Worm (Caenorhabditis elegans) whole organism, L1 larva: ENCODE results near the gene cyp-14A2.

ENCODE experiments used
- Y116A8C.19 ChIP-seq: sonication (generic microtip); optimal IDR thresholded peaks from 2 replicates; lab custom pipeline; 2016; ENCODE audit warnings: missing compliant biosample characterization, missing genetic modification characterization, borderline replicate concordance
- alr-1 ChIP-seq: fragments of 200-800 bp; sonication (Bioruptor generic); optimal IDR thresholded peaks from 2 replicates; lab custom pipeline; 2018; ENCODE audit warnings: borderline replicate concordance, mild to moderate bottlenecking, missing genetic modification characterization, missing compliant biosample characterization
- ceh-8 ChIP-seq: fragments of 200-800 bp; sonication (Bioruptor generic); optimal IDR thresholded peaks from 2 replicates; lab custom pipeline; 2018; ENCODE audit warnings: mild to moderate bottlenecking, missing genetic modification characterization, moderate library complexity, missing compliant biosample characterization
- ceh-82 ChIP-seq, 3 experiments: fragments of 150-350 bp in 1 of 3; sonication (generic microtip) in 2 of 3; optimal IDR thresholded peaks; 2 replicates each; lab custom pipeline; 2014 to 2017; ENCODE audit warnings: missing biosample characterization in 3 of 3, missing genetic modification characterization in 3 of 3
- ces-1 ChIP-seq: fragments of 150-350 bp; optimal IDR thresholded peaks from 2 replicates; lab custom pipeline; 2014; ENCODE audit warnings: missing biosample characterization, missing genetic modification reagents, missing genetic modification characterization
- efl-1 ChIP-seq, 4 experiments: fragments of 150-350 bp; optimal IDR thresholded peaks in 3 of 4; peaks in 1 of 4; 1 replicate in 1 of 4; 2 replicates in 3 of 4; lab custom pipeline; 2014; ENCODE audit warnings: missing biosample characterization in 2 of 4, missing genetic modification characterization in 2 of 4, missing genetic modification reagents in 2 of 4
- efl-3 ChIP-seq: fragments of 200-800 bp; sonication (Bioruptor generic); optimal IDR thresholded peaks from 2 replicates; lab custom pipeline; 2018; ENCODE audit warnings: mild to moderate bottlenecking, missing genetic modification characterization, missing compliant biosample characterization
- ets-5 ChIP-seq: fragments of 200-800 bp; sonication (Bioruptor generic); IDR thresholded peaks from 2 replicates; pipeline ENCODE4 v1.3.6; 2022; ENCODE audit warnings: missing genetic modification characterization, missing compliant biosample characterization
- fkh-4 ChIP-seq: sonication (generic microtip); optimal IDR thresholded peaks from 2 replicates; lab custom pipeline; 2016; ENCODE audit warnings: missing compliant biosample characterization, missing genetic modification characterization, borderline replicate concordance
- fkh-8 ChIP-seq: sonication (generic microtip); optimal IDR thresholded peaks from 2 replicates; lab custom pipeline; 2016; ENCODE audit warnings: mild to moderate bottlenecking, missing genetic modification characterization, missing compliant biosample characterization
- hpl-2 ChIP-seq: fragments of 150-350 bp; optimal IDR thresholded peaks from 2 replicates; lab custom pipeline; 2014; ENCODE audit warnings: missing biosample characterization, missing genetic modification reagents, missing genetic modification characterization
- lin-15B ChIP-seq: fragments of 150-350 bp; sonication (generic microtip); optimal IDR thresholded peaks from 3 replicates; lab custom pipeline; 2014; ENCODE audit warnings: missing biosample characterization, missing genetic modification characterization
- lin-35 ChIP-seq, 2 experiments: fragments of 150-350 bp; optimal IDR thresholded peaks; 2 replicates each; lab custom pipeline; 2014; ENCODE audit warnings: missing biosample characterization in 2 of 2, missing genetic modification characterization in 2 of 2, missing genetic modification reagents in 2 of 2
- lsy-2 ChIP-seq, 2 experiments: fragments of 150-350 bp; optimal IDR thresholded peaks; 2 replicates each; lab custom pipeline; 2014; ENCODE audit warnings: missing biosample characterization in 2 of 2, missing genetic modification characterization in 2 of 2
- mab-9 ChIP-seq: fragments of 200-800 bp; sonication (Bioruptor generic); IDR thresholded peaks from 2 replicates; pipeline ENCODE4 v1.3.6; 2022; ENCODE audit warnings: missing genetic modification reagents, missing genetic modification characterization, missing compliant biosample characterization
- mdl-1 ChIP-seq, 2 experiments: fragments of 150-350 bp; optimal IDR thresholded peaks; 2 replicates each; lab custom pipeline; 2014 to 2017; ENCODE audit warnings: missing biosample characterization in 2 of 2, missing genetic modification characterization in 2 of 2, inconsistent platforms in 1 of 2
- mef-2 ChIP-seq: fragments of 150-350 bp; optimal IDR thresholded peaks from 2 replicates; lab custom pipeline; 2014; ENCODE audit warnings: missing biosample characterization, missing genetic modification characterization
- mep-1 ChIP-seq: fragments of 150-350 bp; optimal IDR thresholded peaks from 2 replicates; lab custom pipeline; 2014; ENCODE audit warnings: missing biosample characterization, missing genetic modification characterization
- nhr-12 ChIP-seq: sonication (generic microtip); optimal IDR thresholded peaks from 2 replicates; lab custom pipeline; 2017; ENCODE audit warnings: missing biosample characterization, missing genetic modification characterization
- nhr-20 ChIP-seq: sonication (generic microtip); optimal IDR thresholded peaks from 2 replicates; lab custom pipeline; 2016; ENCODE audit warnings: mild to moderate bottlenecking, missing genetic modification characterization, missing compliant biosample characterization
- nhr-28 ChIP-seq: fragments of 150-350 bp; optimal IDR thresholded peaks from 2 replicates; lab custom pipeline; 2014; ENCODE audit warnings: missing biosample characterization, missing genetic modification characterization
- nhr-71 ChIP-seq: sonication (generic microtip); optimal IDR thresholded peaks from 2 replicates; lab custom pipeline; 2016; ENCODE audit warnings: mild to moderate bottlenecking, missing genetic modification characterization, moderate library complexity, missing compliant biosample characterization
- nhr-76 ChIP-seq: sonication (generic microtip); optimal IDR thresholded peaks from 2 replicates; lab custom pipeline; 2017; ENCODE audit warnings: missing biosample characterization, missing genetic modification characterization
- nhr-90 ChIP-seq: sonication (generic microtip); optimal IDR thresholded peaks from 2 replicates; lab custom pipeline; 2016; ENCODE audit warnings: mild to moderate bottlenecking, missing genetic modification characterization, missing compliant biosample characterization; ENCODE audit not compliant: poor library complexity
- pag-3 ChIP-seq: sonication (generic microtip); optimal IDR thresholded peaks from 2 replicates; lab custom pipeline; 2017; ENCODE audit warnings: missing genetic modification characterization, mild to moderate bottlenecking, missing compliant biosample characterization, antibody characterized with exemption, borderline replicate concordance; ENCODE audit not compliant: insufficient read depth
- pax-3 ChIP-seq: fragments of 200-800 bp; sonication (Bioruptor generic); optimal IDR thresholded peaks from 2 replicates; lab custom pipeline; 2018; ENCODE audit warnings: mild to moderate bottlenecking, missing genetic modification characterization, moderate library complexity, missing compliant biosample characterization
- skn-1 ChIP-seq: fragments of 150-350 bp; optimal IDR thresholded peaks from 2 replicates; lab custom pipeline; 2014; ENCODE audit warnings: missing biosample characterization, missing genetic modification characterization
- sox-4 ChIP-seq: sonication (generic microtip); optimal IDR thresholded peaks from 2 replicates; lab custom pipeline; 2016; ENCODE audit warnings: missing genetic modification characterization, missing compliant biosample characterization
- sptf-1 ChIP-seq: fragments of 150-350 bp; optimal IDR thresholded peaks from 2 replicates; lab custom pipeline; 2014; ENCODE audit warnings: missing biosample characterization, missing genetic modification characterization
- sup-37 ChIP-seq: fragments of 200-800 bp; sonication (Bioruptor generic); optimal IDR thresholded peaks from 2 replicates; lab custom pipeline; 2018; ENCODE audit warnings: mild to moderate bottlenecking, missing genetic modification characterization, missing compliant biosample characterization
- tlp-1 ChIP-seq: fragments of 150-350 bp; optimal IDR thresholded peaks from 2 replicates; lab custom pipeline; 2014; ENCODE audit warnings: missing biosample characterization, missing genetic modification characterization
- unc-130 ChIP-seq: fragments of 150-350 bp; optimal IDR thresholded peaks from 2 replicates; lab custom pipeline; 2017; ENCODE audit warnings: missing biosample characterization, missing genetic modification characterization, inconsistent platforms
- unc-98 ChIP-seq: fragments of 200-800 bp; sonication (Bioruptor generic); IDR thresholded peaks from 2 replicates; pipeline ENCODE4 v1.3.6; 2022; ENCODE audit warnings: missing genetic modification characterization, missing compliant biosample characterization
- vab-15 ChIP-seq: sonication (generic microtip); optimal IDR thresholded peaks from 2 replicates; lab custom pipeline; 2017; ENCODE audit warnings: missing genotype, mild to moderate bottlenecking, missing genetic modification characterization, missing compliant biosample characterization
- zag-1 ChIP-seq: fragments of 150-350 bp; optimal IDR thresholded peaks from 2 replicates; lab custom pipeline; 2014; ENCODE audit warnings: missing biosample characterization, missing genetic modification characterization
- zip-4 ChIP-seq: fragments of 200-800 bp; sonication (Bioruptor generic); optimal IDR thresholded peaks from 2 replicates; lab custom pipeline; 2018; ENCODE audit warnings: mild to moderate bottlenecking, missing genetic modification characterization, moderate library complexity, missing compliant biosample characterization
- ztf-11 ChIP-seq, 2 experiments: sonication (generic microtip); optimal IDR thresholded peaks; 2 replicates each; lab custom pipeline; 2016 to 2017; ENCODE audit warnings: missing genetic modification characterization in 2 of 2, missing biosample characterization in 1 of 2, missing compliant biosample characterization in 1 of 2
- ztf-4 ChIP-seq: fragments of 150-350 bp; optimal IDR thresholded peaks from 2 replicates; lab custom pipeline; 2014; ENCODE audit warnings: missing biosample characterization, missing genetic modification characterization

Gene cyp-14A2

ce11 chrX:13286533-13286932 lies 17.0 kb upstream of the cyp-14A2 start, which contains the start of gene R04D3.2:
TSS of gene R04D3.2 (minus strand) at chrX:13286633.
- TF ChIP-seq hpl-2 (GFP tag; lab: Kevin White, UChicago) (no peak), pag-3 (tag; lab: Kevin White, UChicago) (no peak), ces-1 (GFP tag; lab: Kevin White, UChicago) (no peak), skn-1 (tag; lab: Kevin White, UChicago) (no peak), mep-1 (tag; lab: Kevin White, UChicago) (no peak), mef-2 (tag; lab: Kevin White, UChicago) (no peak), ets-5 (GFP tag; lab: Robert Waterston, UW) (no peak), Y116A8C.19 (no peak), lsy-2 (tag; optimal IDR thresholded peaks at IDR 0.05; lab: Kevin White, UChicago) (no peak), efl-3 (no peak), sup-37 (no peak), ztf-11 (tag; optimal IDR thresholded peaks at IDR 0.05; lab: Kevin White, UChicago) (no peak), sox-4 (tag; lab: Kevin White, UChicago) (no peak), lin-15B (no peak), efl-1 (optimal IDR thresholded peaks at IDR 0.05; lab: Kevin White, UChicago) (no peak), efl-1 (GFP tag; optimal IDR thresholded peaks at IDR 0.05 in 1 of 2; lab: Kevin White, UChicago) (no peak), sptf-1 (tag; lab: Kevin White, UChicago) (no peak), ceh-8 (GFP tag; lab: Kevin White, UChicago) (no peak), nhr-90 (tag; lab: Kevin White, UChicago) (no peak), zag-1 (tag; lab: Kevin White, UChicago) (no peak)

ce11 chrX:13284618-13285017 lies 15.1 kb upstream of the cyp-14A2 start:
- no peak for TF ChIP-seq mdl-1 (tag; optimal IDR thresholded peaks at IDR 0.05; lab: Kevin White, UChicago)
- no peak for TF ChIP-seq skn-1 (tag; lab: Kevin White, UChicago)
- TF ChIP-seq fkh-4 (tag; lab: Kevin White, UChicago), result no peak
- TF ChIP-seq lsy-2 (tag; optimal IDR thresholded peaks at IDR 0.05; lab: Kevin White, UChicago), result no peak
- no peak for TF ChIP-seq pax-3 (tag; lab: Kevin White, UChicago)
- TF ChIP-seq nhr-71 (tag; lab: Kevin White, UChicago), result no peak
- TF ChIP-seq vab-15 (tag; lab: Kevin White, UChicago), result no peak
- no peak for TF ChIP-seq nhr-28 (tag; lab: Kevin White, UChicago)
- no peak for TF ChIP-seq nhr-76
- no peak for TF ChIP-seq nhr-20 (tag; lab: Kevin White, UChicago)
- no peak for TF ChIP-seq tlp-1 (tag; lab: Kevin White, UChicago)

- no peak for TF ChIP-seq fkh-4 (tag; lab: Kevin White, UChicago)
- TF ChIP-seq alr-1, result no peak
- no peak for TF ChIP-seq sptf-1 (tag; lab: Kevin White, UChicago)
- TF ChIP-seq fkh-8, result no peak
- TF ChIP-seq pax-3 (tag; lab: Kevin White, UChicago), result no peak
- no peak for TF ChIP-seq ceh-8 (GFP tag; lab: Kevin White, UChicago)
- no peak for TF ChIP-seq unc-130 (tag; lab: Kevin White, UChicago)
Observed at ce11 chrX:13284091-13284490, 14.6 kb upstream of the cyp-14A2 start, which contains the start of gene cyp-14A4. TSS of gene cyp-14A4 (minus strand) at chrX:13284197.

- TF ChIP-seq lin-35 (GFP tag; optimal IDR thresholded peaks at IDR 0.05; lab: Kevin White, UChicago) (peak in 1 of 2 experiments; percentile 13), unc-98 (GFP tag; lab: Robert Waterston, UW) (no peak), ztf-4 (tag; lab: Kevin White, UChicago) (no peak), mdl-1 (tag; optimal IDR thresholded peaks at IDR 0.05; lab: Kevin White, UChicago) (no peak), ceh-82 (tag; optimal IDR thresholded peaks at IDR 0.05; lab: Kevin White, UChicago) (peak in 1 of 3 experiments; percentile 2), nhr-12 (tag; lab: Kevin White, UChicago) (no peak), nhr-90 (tag; lab: Kevin White, UChicago) (peak; percentile 12), mab-9 (GFP tag; lab: Robert Waterston, UW) (no peak), nhr-20 (tag; lab: Kevin White, UChicago) (peak; percentile 13), zip-4 (GFP tag; lab: Kevin White, UChicago) (no peak)
Observed at ce11 chrX:13283462-13283861, 14.0 kb upstream of the cyp-14A2 start.
